Fruit fly (Drosophila melanogaster) whole organism, wandering third instar larva: ENCODE results near the gene cm.

ENCODE experiments used
- Abd-B ChIP-seq: fragments of >200 bp; optimal IDR thresholded peaks from 2 replicates; lab custom pipeline; 2017; ENCODE audit warnings: missing biosample characterization, missing genetic modification characterization
- CG32264 ChIP-seq: fragments of 200-800 bp; sonication (Bioruptor generic); optimal IDR thresholded peaks from 2 replicates; lab custom pipeline; 2016; ENCODE audit warnings: missing biosample characterization, missing genetic modification characterization
- CG9705 ChIP-seq: fragments of 200-800 bp; sonication (Bioruptor generic); optimal IDR thresholded peaks from 2 replicates; lab custom pipeline; 2018; ENCODE audit warnings: missing biosample characterization, mild to moderate bottlenecking, missing genetic modification characterization
- CrebA ChIP-seq: fragments of 200-800 bp; sonication (Bioruptor generic); optimal IDR thresholded peaks from 2 replicates; lab custom pipeline; 2016; ENCODE audit warnings: missing biosample characterization, mild to moderate bottlenecking, missing genetic modification characterization, borderline replicate concordance
- Dfd ChIP-seq: fragments of >200 bp; optimal IDR thresholded peaks from 2 replicates; lab custom pipeline; 2017; ENCODE audit warnings: missing biosample characterization, missing genetic modification characterization
- Dif ChIP-seq: fragments of 200-275, 200-300 bp; sonication (Bioruptor generic); optimal IDR thresholded peaks from 2 replicates; lab custom pipeline; 2018; ENCODE audit warnings: missing biosample characterization, missing genetic modification characterization; ENCODE audit not compliant: partially characterized antibody
- GATAd ChIP-seq: sonication (Bioruptor generic); optimal IDR thresholded peaks from 2 replicates; lab custom pipeline; 2016; ENCODE audit warnings: missing biosample characterization, missing genetic modification characterization
- HLH106 ChIP-seq: fragments of 200-800 bp; optimal IDR thresholded peaks from 3 replicates; lab custom pipeline; 2019; ENCODE audit warnings: missing biosample characterization, mild to moderate bottlenecking, missing genetic modification characterization, moderate library complexity
- Hnf4 ChIP-seq: fragments of 200-800 bp; sonication (Bioruptor generic); optimal IDR thresholded peaks from 2 replicates; lab custom pipeline; 2016; ENCODE audit warnings: missing biosample characterization, mild to moderate bottlenecking, missing genetic modification characterization
- Hr78 ChIP-seq: fragments of >200 bp; optimal IDR thresholded peaks from 2 replicates; lab custom pipeline; 2017; ENCODE audit warnings: missing biosample characterization, missing genetic modification characterization
- Hr83 ChIP-seq: fragments of 200-300 bp; sonication (Bioruptor generic); optimal IDR thresholded peaks from 2 replicates; lab custom pipeline; 2016; ENCODE audit warnings: missing biosample characterization, mild to moderate bottlenecking, missing genetic modification characterization, moderate library complexity; ENCODE audit not compliant: poor library complexity, severe bottlenecking
- Jra ChIP-seq: sonication (Bioruptor generic); optimal IDR thresholded peaks from 2 replicates; lab custom pipeline; 2016; ENCODE audit warnings: missing biosample characterization, missing genetic modification characterization
- Mio ChIP-seq: sonication (Bioruptor generic); optimal IDR thresholded peaks from 2 replicates; lab custom pipeline; 2016; ENCODE audit warnings: missing biosample characterization, missing genetic modification characterization
- Myc ChIP-seq: fragments of >200 bp; optimal IDR thresholded peaks from 2 replicates; lab custom pipeline; 2017
- N ChIP-seq: fragments of >200 bp; optimal IDR thresholded peaks from 2 replicates; lab custom pipeline; 2018; ENCODE audit warnings: missing biosample characterization, missing external identifiers, missing genetic modification characterization
- OdsH ChIP-seq: fragments of 200-800 bp; sonication (Bioruptor generic); optimal IDR thresholded peaks from 2 replicates; lab custom pipeline; 2016; ENCODE audit warnings: missing biosample characterization, mild to moderate bottlenecking, missing genetic modification characterization
- Rel ChIP-seq, 2 experiments: fragments of 200-800 bp; sonication (Bioruptor generic) in 1 of 2; optimal IDR thresholded peaks; 2 replicates in 1 of 2; 3 replicates in 1 of 2; lab custom pipeline; 2016 to 2019; ENCODE audit warnings: mild to moderate bottlenecking in 2 of 2, missing biosample characterization in 2 of 2, missing genetic modification characterization in 2 of 2, moderate library complexity in 1 of 2
- Sp1 ChIP-seq: fragments of 200-800 bp; sonication (Bioruptor generic); optimal IDR thresholded peaks from 3 replicates; lab custom pipeline; 2019; ENCODE audit warnings: missing biosample characterization, mild to moderate bottlenecking, missing genetic modification characterization, moderate library complexity
- Vsx2 ChIP-seq: fragments of 200-300, 225-300 bp; sonication (Bioruptor generic); optimal IDR thresholded peaks from 2 replicates; lab custom pipeline; 2018; ENCODE audit warnings: missing biosample characterization, missing genetic modification characterization; ENCODE audit not compliant: partially characterized antibody
- br ChIP-seq: fragments of 200-800 bp; sonication (Bioruptor generic); optimal IDR thresholded peaks from 2 replicates; lab custom pipeline; 2016; ENCODE audit warnings: missing biosample characterization, missing genetic modification characterization
- brk ChIP-seq: fragments of 200-800 bp; sonication (Bioruptor generic); optimal IDR thresholded peaks from 2 replicates; lab custom pipeline; 2016; ENCODE audit warnings: missing biosample characterization, mild to moderate bottlenecking, missing genetic modification characterization
- dl ChIP-seq, 2 experiments: fragments of 175-275, 200-275 bp in 1 of 2; fragments of 200-275 bp in 1 of 2; sonication (Bioruptor generic); optimal IDR thresholded peaks; lab custom pipeline; 2018; ENCODE audit warnings: mild to moderate bottlenecking in 2 of 2, missing biosample characterization in 2 of 2, missing genetic modification characterization in 2 of 2, moderate library complexity in 2 of 2; ENCODE audit not compliant: partially characterized antibody in 2 of 2, insufficient read depth in 1 of 2
- dmrt93B ChIP-seq: fragments of 200-800 bp; sonication (Bioruptor generic); optimal IDR thresholded peaks from 2 replicates; lab custom pipeline; 2018; ENCODE audit warnings: missing biosample characterization, mild to moderate bottlenecking, missing genetic modification characterization
- dsf ChIP-seq: sonication (Bioruptor generic); optimal IDR thresholded peaks from 2 replicates; lab custom pipeline; 2016; ENCODE audit warnings: missing biosample characterization, missing genetic modification characterization, borderline replicate concordance
- ey ChIP-seq: fragments of 200-800 bp; sonication (Bioruptor generic); optimal IDR thresholded peaks from 2 replicates; lab custom pipeline; 2016; ENCODE audit warnings: missing biosample characterization, missing genetic modification characterization
- foxo ChIP-seq, 2 experiments: fragments of 200-800 bp; sonication (Bioruptor generic); optimal IDR thresholded peaks; 2 replicates in 1 of 2; 3 replicates in 1 of 2; lab custom pipeline; 2016 to 2017; ENCODE audit warnings: missing biosample characterization in 2 of 2, missing genetic modification characterization in 2 of 2
- fru ChIP-seq: fragments of 200-800 bp; sonication (Bioruptor generic); optimal IDR thresholded peaks from 3 replicates; lab custom pipeline; 2016; ENCODE audit warnings: missing biosample characterization, mild to moderate bottlenecking, missing genetic modification characterization
- h ChIP-seq: fragments of 200-800 bp; sonication (Bioruptor generic); optimal IDR thresholded peaks from 3 replicates; lab custom pipeline; 2016; ENCODE audit warnings: missing biosample characterization, mild to moderate bottlenecking, missing genetic modification characterization
- jim ChIP-seq: fragments of 175-275, 200-325 bp; sonication (Bioruptor generic); optimal IDR thresholded peaks from 2 replicates; lab custom pipeline; 2016; ENCODE audit warnings: missing biosample characterization, mild to moderate bottlenecking, missing genetic modification characterization
- lola ChIP-seq: fragments of >200 bp; optimal IDR thresholded peaks from 2 replicates; lab custom pipeline; 2017; ENCODE audit warnings: missing biosample characterization, missing genetic modification characterization
- pan ChIP-seq: fragments of >200 bp; optimal IDR thresholded peaks from 2 replicates; lab custom pipeline; 2017
- psq ChIP-seq: fragments of 200-800 bp; sonication (Bioruptor generic); optimal IDR thresholded peaks from 3 replicates; lab custom pipeline; 2017; ENCODE audit warnings: missing biosample characterization, mild to moderate bottlenecking, missing genetic modification characterization, moderate library complexity
- rgr ChIP-seq: fragments of 200-800 bp; sonication (Bioruptor generic); optimal IDR thresholded peaks from 3 replicates; lab custom pipeline; 2016; ENCODE audit warnings: missing biosample characterization, mild to moderate bottlenecking, missing genetic modification characterization
- sage ChIP-seq: fragments of 200-800 bp; sonication (Bioruptor generic); optimal IDR thresholded peaks from 2 replicates; lab custom pipeline; 2016; ENCODE audit warnings: missing biosample characterization, mild to moderate bottlenecking, missing genetic modification characterization
- sv ChIP-seq: fragments of 200-800 bp; sonication (Bioruptor generic); optimal IDR thresholded peaks from 3 replicates; lab custom pipeline; 2016; ENCODE audit warnings: missing biosample characterization, missing genetic modification characterization
- tai ChIP-seq: sonication (Bioruptor generic); optimal IDR thresholded peaks from 2 replicates; lab custom pipeline; 2016; ENCODE audit warnings: missing biosample characterization, missing genetic modification characterization
- usp ChIP-seq: fragments of >200 bp; optimal IDR thresholded peaks from 2 replicates; lab custom pipeline; 2017; ENCODE audit warnings: missing biosample characterization, missing genetic modification characterization
- woc ChIP-seq: sonication (Bioruptor generic); optimal IDR thresholded peaks from 2 replicates; lab custom pipeline; 2016; ENCODE audit warnings: missing biosample characterization, mild to moderate bottlenecking, missing genetic modification characterization

The cm gene

DNA sequence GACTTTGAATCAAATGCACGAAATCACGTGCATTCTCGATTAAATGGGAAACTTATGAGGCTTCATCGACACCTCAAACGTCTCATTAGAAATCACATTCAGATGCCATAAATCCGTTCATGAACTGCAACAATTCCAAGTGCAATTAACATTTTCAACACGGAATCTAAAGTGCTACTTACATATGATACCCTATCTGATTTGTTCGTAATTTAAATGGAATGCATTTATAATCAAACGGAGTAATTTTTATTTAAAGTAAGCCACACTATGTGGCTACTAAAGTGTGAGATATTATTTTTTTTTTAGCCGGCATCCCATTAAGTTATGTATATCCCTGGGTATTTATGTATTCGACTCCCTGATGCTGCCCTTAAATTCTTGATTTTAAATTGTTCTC lies 3.3 kb downstream of the cm start:
- TF ChIP-seq ey (GFP tag; lab: Kevin White, UChicago) (peak; percentile 52), N (GFP tag; lab: Kevin White, UChicago) (no peak), fru (no peak), Sp1 (GFP tag; lab: Kevin White, UChicago) (peak; percentile 1), tai (no peak), Rel (GFP tag; optimal IDR thresholded peaks at IDR 0.05; lab: Kevin White, UChicago) (no peak), Rel (tag; optimal IDR thresholded peaks at IDR 0.05; lab: Kevin White, UChicago) (no peak), Dif (no peak), dsf (GFP tag; lab: Kevin White, UChicago) (no peak), Abd-B (GFP tag; lab: Kevin White, UChicago) (no peak), Mio (GFP tag; lab: Kevin White, UChicago) (no peak), h (GFP tag; lab: Kevin White, UChicago) (peak; percentile 51), HLH106 (tag; lab: Kevin White, UChicago) (peak; percentile 1), br (peak; percentile 35), CG32264 (GFP tag; lab: Kevin White, UChicago) (no peak), jim (GFP tag; lab: Kevin White, UChicago) (no peak), rgr (GFP tag; lab: Kevin White, UChicago) (peak; percentile 43), Dfd (GFP tag; lab: Kevin White, UChicago) (no peak), Hr78 (GFP tag; lab: Kevin White, UChicago) (no peak), dmrt93B (GFP tag; lab: Kevin White, UChicago) (no peak), Jra (GFP tag; lab: Kevin White, UChicago) (no peak), pan (lab: Kevin White, UChicago) (no peak), CrebA (GFP tag; lab: Kevin White, UChicago) (no peak), OdsH (GFP tag; lab: Kevin White, UChicago) (no peak), Hnf4 (GFP tag; lab: Kevin White, UChicago) (no peak), lola (no peak), Vsx2 (GFP tag; lab: Kevin White, UChicago) (no peak), Myc (no peak), sage (GFP tag; lab: Kevin White, UChicago) (no peak), brk (GFP tag; lab: Kevin White, UChicago) (peak; percentile 8), psq (GFP tag; lab: Kevin White, UChicago) (no peak), dl (GFP tag; optimal IDR thresholded peaks at IDR 0.05; lab: Kevin White, UChicago; ENCODE audit: insufficient read depth in 1 of 2, partially characterized antibody in 2 of 2) (no peak), woc (GFP tag; lab: Kevin White, UChicago) (peak; percentile 41), CG9705 (no peak), foxo (GFP tag; optimal IDR thresholded peaks at IDR 0.05; lab: Kevin White, UChicago) (peak in 1 of 2 experiments; percentile 31), sv (GFP tag; lab: Kevin White, UChicago) (no peak), usp (GFP tag; lab: Kevin White, UChicago) (no peak), Hr83 (GFP tag; lab: Kevin White, UChicago) (no peak), GATAd (no peak)
- TF ChIP-seq, all 38 proteins: peak for 9

dm6 chrX:7005444-7005843 lies 5.5 kb downstream of the cm start:
- TF ChIP-seq Dif: no peak
- no peak for TF ChIP-seq Mio (GFP tag; lab: Kevin White, UChicago)
- TF ChIP-seq sv (GFP tag; lab: Kevin White, UChicago): no peak

- TF ChIP-seq sv (GFP tag; lab: Kevin White, UChicago) (peak; percentile 56), br (no peak), Dif (no peak), Myc (no peak), rgr (GFP tag; lab: Kevin White, UChicago) (peak; percentile 5), Hr83 (GFP tag; lab: Kevin White, UChicago) (no peak)
Observed at dm6 chrX:7004101-7004700, 6.7 kb downstream of the cm start.
